Fruit fly (Drosophila melanogaster): Measurements from ENCODE around the gene CG32407.
A peak's percentile ranks its signal among the peaks of the same experiment; 100 is the strongest.

CG32407 gene

DNA sequence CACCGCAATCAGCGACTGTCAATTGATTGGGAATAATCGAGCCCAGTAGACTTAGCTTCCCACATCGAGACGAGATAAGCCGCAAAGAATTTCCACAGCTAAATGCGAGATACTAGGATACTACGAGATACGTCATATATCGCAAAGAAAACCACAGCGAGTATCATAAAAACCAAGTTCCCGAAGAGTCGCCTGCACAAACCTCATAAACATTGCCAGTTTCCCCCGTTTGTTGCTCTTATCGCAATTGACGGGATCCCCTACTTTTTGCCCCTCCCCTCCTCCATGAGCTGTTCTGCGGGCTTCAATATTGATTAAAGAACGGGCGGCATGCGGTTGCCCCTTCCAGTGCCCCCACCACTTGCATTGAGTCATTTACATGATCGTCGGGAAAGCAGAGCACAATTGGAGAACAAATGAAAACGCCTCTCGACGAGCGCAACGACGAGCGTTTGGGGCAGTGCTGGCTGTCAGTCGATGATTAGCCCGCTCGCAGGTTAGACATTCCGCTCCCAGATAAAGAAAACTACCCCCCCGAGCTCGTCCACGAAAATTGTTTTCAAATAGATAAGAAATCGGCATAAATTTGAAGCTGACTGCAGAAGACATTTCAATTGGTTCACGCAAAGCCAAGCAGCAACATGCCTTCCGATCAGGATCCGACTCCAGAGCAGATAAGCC is at the start of gene CG32407 (continued):
- TF ChIP-seq vfl (GFP tag; optimal IDR thresholded peaks at IDR 0.05) (no peak), ttk (GFP tag; IDR thresholded peaks at IDR 0.05) (no peak), Nf-YA (GFP tag; IDR thresholded peaks at IDR 0.05) (no peak), dpn (GFP tag; optimal IDR thresholded peaks at IDR 0.05) (no peak), GATAe (GFP tag; conservative IDR thresholded peaks at IDR 0.05) (peak; percentile 60), jumu (GFP tag; optimal IDR thresholded peaks at IDR 0.05) (no peak), ash1 (GFP tag; optimal IDR thresholded peaks at IDR 0.05) (no peak), BEAF-32 (GFP tag; optimal IDR thresholded peaks at IDR 0.05) (no peak), CG6175 (GFP tag; IDR thresholded peaks at IDR 0.05) (no peak), CG7786 (GFP tag; optimal IDR thresholded peaks at IDR 0.05) (no peak), HLH54F (GFP tag; optimal IDR thresholded peaks at IDR 0.05) (no peak), pb (GFP tag; optimal IDR thresholded peaks at IDR 0.05) (no peak), CG10959 (GFP tag; IDR thresholded peaks at IDR 0.05) (no peak), cas (GFP tag; IDR thresholded peaks at IDR 0.05) (no peak), dmrt99B (tag; optimal IDR thresholded peaks at IDR 0.05) (no peak), CG12299 (tag; optimal IDR thresholded peaks at IDR 0.05) (no peak), Drgx (GFP tag; IDR thresholded peaks at IDR 0.05) (no peak), pnt (GFP tag; optimal IDR thresholded peaks at IDR 0.05) (no peak), nau (GFP tag; optimal IDR thresholded peaks at IDR 0.05) (no peak), CG10462 (GFP tag; optimal IDR thresholded peaks at IDR 0.05) (no peak), Adf1 (GFP tag; IDR thresholded peaks at IDR 0.05) (peak; percentile 36; the same call in 1 of the 2 replicates), CG6765 (GFP tag; optimal IDR thresholded peaks at IDR 0.05) (no peak), CG3407 (GFP tag; optimal IDR thresholded peaks at IDR 0.05) (peak; percentile 34), Hr3 (GFP tag; optimal IDR thresholded peaks at IDR 0.05) (no peak), fd102C (GFP tag; optimal IDR thresholded peaks at IDR 0.05) (no peak), CG3847 (GFP tag; IDR thresholded peaks at IDR 0.05) (no peak), Max (GFP tag; optimal IDR thresholded peaks at IDR 0.05) (no peak), CG42726 (GFP tag; IDR thresholded peaks at IDR 0.05; ENCODE audit: partially characterized antibody) (no peak), CG9797 (GFP tag; optimal IDR thresholded peaks at IDR 0.05) (no peak), peb (GFP tag; IDR thresholded peaks at IDR 0.05) (no peak), CG11085 (GFP tag; IDR thresholded peaks at IDR 0.05) (no peak), B-H1 (GFP tag; IDR thresholded peaks at IDR 0.05) (no peak), Spps (tag; optimal IDR thresholded peaks at IDR 0.05) (no peak), kni (GFP tag; optimal IDR thresholded peaks at IDR 0.05) (no peak), D (optimal IDR thresholded peaks at IDR 0.05) (no peak), D (GFP tag; optimal IDR thresholded peaks at IDR 0.05) (no peak), Camta (GFP tag; optimal IDR thresholded peaks at IDR 0.05) (no peak), pum (GFP tag; optimal IDR thresholded peaks at IDR 0.05) (no peak), CG12659 (GFP tag; optimal IDR thresholded peaks at IDR 0.05) (no peak), CG17186 (GFP tag; optimal IDR thresholded peaks at IDR 0.05) (no peak), CG4820 (GFP tag; optimal IDR thresholded peaks at IDR 0.05) (peak; percentile 42), Atf6 (GFP tag; IDR thresholded peaks at IDR 0.05) (no peak), hth (optimal IDR thresholded peaks at IDR 0.05) (no peak), CG10979 (tag; optimal IDR thresholded peaks at IDR 0.05) (no peak), CG10431 (GFP tag; optimal IDR thresholded peaks at IDR 0.05) (no peak), eve (GFP tag; optimal IDR thresholded peaks at IDR 0.05) (no peak), pzg (GFP tag; optimal IDR thresholded peaks at IDR 0.05) (no peak), Hmx (GFP tag; optimal IDR thresholded peaks at IDR 0.05) (no peak), caup (GFP tag; optimal IDR thresholded peaks at IDR 0.05; ENCODE audit: severe bottlenecking) (no peak), CG6689 (GFP tag; IDR thresholded peaks at IDR 0.05) (no peak), Sry-β (GFP tag; optimal IDR thresholded peaks at IDR 0.05) (no peak), CG17802 (tag; optimal IDR thresholded peaks at IDR 0.05) (no peak)

Measured in whole organism, embryonic.